Worm (Caenorhabditis elegans): Measurements from ENCODE around the gene fbxb-85.

ce11 chrIII:10855398-10855880 lies 6.7 kb upstream of the fbxb-85 start, which contains the start of gene Y39A1C.1:
- TF ChIP-seq scrt-1 (GFP tag; IDR thresholded peaks at IDR 0.05) (no peak), flt-1 (GFP tag; IDR thresholded peaks at IDR 0.05) (no peak), pes-1 (GFP tag; IDR thresholded peaks at IDR 0.05) (no peak), aly-1 (tag; optimal IDR thresholded peaks at IDR 0.05) (no peak)

Measured in whole organism, early embryonic.